Fruit fly (Drosophila melanogaster) whole organism, embryonic: Measurements from ENCODE around the gene Rbp1-like.

ENCODE experiments used
- Atf-2 ChIP-seq: fragments of 200-800 bp; sonication (Bioruptor generic); optimal IDR thresholded peaks from 2 replicates; lab custom pipeline; 2016; ENCODE audit warnings: missing biosample characterization, missing genetic modification characterization
- Atf6 ChIP-seq: fragments of 200-800 bp; sonication (Bioruptor generic); IDR thresholded peaks from 2 replicates; pipeline ENCODE4 v1.3.6; 2022; ENCODE audit warnings: missing biosample characterization, missing genetic modification characterization
- Bgb ChIP-seq: fragments of 200-800 bp; sonication (Bioruptor generic); IDR thresholded peaks from 2 replicates; pipeline ENCODE4 v1.3.6; 2022; ENCODE audit warnings: missing biosample characterization, missing genetic modification characterization; ENCODE audit not compliant: partially characterized antibody
- CG10543 ChIP-seq: fragments of 200-800 bp; sonication (Bioruptor generic); optimal IDR thresholded peaks from 3 replicates; lab custom pipeline; 2017; ENCODE audit warnings: missing biosample characterization, mild to moderate bottlenecking, missing genetic modification characterization, moderate library complexity
- CG10654 ChIP-seq: fragments of 200-800 bp; sonication (Bioruptor generic); optimal IDR thresholded peaks from 2 replicates; lab custom pipeline; 2016; ENCODE audit warnings: missing biosample characterization, missing genetic modification characterization
- CG12236 ChIP-seq: fragments of 200-800 bp; sonication (Bioruptor generic); optimal IDR thresholded peaks from 2 replicates; lab custom pipeline; 2016; ENCODE audit warnings: missing biosample characterization, missing genetic modification characterization
- CG18764 ChIP-seq: fragments of 200-800 bp; sonication (Bioruptor generic); optimal IDR thresholded peaks from 3 replicates; lab custom pipeline; 2016; ENCODE audit warnings: missing biosample characterization, missing genetic modification characterization
- CG30020 ChIP-seq: fragments of 200-800 bp; optimal IDR thresholded peaks from 2 replicates; lab custom pipeline; 2019; ENCODE audit warnings: missing biosample characterization, mild to moderate bottlenecking, missing genetic modification characterization, moderate library complexity
- CG30403 ChIP-seq: fragments of 200-800 bp; sonication (Bioruptor generic); optimal IDR thresholded peaks from 3 replicates; lab custom pipeline; 2016; ENCODE audit warnings: missing biosample characterization, missing genetic modification characterization
- CG31388 ChIP-seq: fragments of 200-800 bp; sonication (Bioruptor generic); optimal IDR thresholded peaks from 2 replicates; lab custom pipeline; 2016; ENCODE audit warnings: missing biosample characterization, missing genetic modification characterization
- CG34376 ChIP-seq: fragments of 200-800 bp; sonication (Bioruptor generic); optimal IDR thresholded peaks from 2 replicates; lab custom pipeline; 2018; ENCODE audit warnings: missing biosample characterization, mild to moderate bottlenecking, missing genetic modification characterization
- CG6791 ChIP-seq: fragments of 200-800 bp; sonication (Bioruptor generic); IDR thresholded peaks from 3 replicates; pipeline ENCODE4 v1.3.6; 2022; ENCODE audit warnings: missing biosample characterization, missing genetic modification characterization; ENCODE audit not compliant: partially characterized antibody
- CG7745 ChIP-seq: fragments of 200-800 bp; sonication (Bioruptor generic); optimal IDR thresholded peaks from 2 replicates; lab custom pipeline; 2018; ENCODE audit warnings: missing biosample characterization, mild to moderate bottlenecking, missing genetic modification characterization, moderate library complexity
- D19A ChIP-seq: fragments of 200-800 bp; optimal IDR thresholded peaks from 3 replicates; lab custom pipeline; 2019; ENCODE audit warnings: missing biosample characterization, mild to moderate bottlenecking, missing genetic modification characterization, moderate library complexity
- E2f1 ChIP-seq: fragments of 200-800 bp; sonication (Bioruptor generic); IDR thresholded peaks from 2 replicates; pipeline ENCODE4 v1.3.6; 2022; ENCODE audit warnings: missing biosample characterization, missing genetic modification characterization
- Fer3 ChIP-seq: fragments of 200-800 bp; sonication (Bioruptor generic); optimal IDR thresholded peaks from 2 replicates; lab custom pipeline; 2018; ENCODE audit warnings: missing biosample characterization, mild to moderate bottlenecking, missing genetic modification characterization, moderate library complexity
- Hand ChIP-seq: fragments of 200-800 bp; sonication (Bioruptor generic); optimal IDR thresholded peaks from 2 replicates; lab custom pipeline; 2017; ENCODE audit warnings: mild to moderate bottlenecking, missing biosample characterization, missing genetic modification reagents, missing genetic modification characterization
- Hey ChIP-seq: fragments of 200-800 bp; sonication (Bioruptor generic); optimal IDR thresholded peaks from 3 replicates; lab custom pipeline; 2018; ENCODE audit warnings: missing biosample characterization, mild to moderate bottlenecking, missing genetic modification characterization
- Hr3 ChIP-seq: fragments of 200-800 bp; sonication (Bioruptor generic); optimal IDR thresholded peaks from 3 replicates; lab custom pipeline; 2016; ENCODE audit warnings: missing biosample characterization, missing genetic modification characterization
- Lim3 ChIP-seq: fragments of 200-800 bp; sonication (Bioruptor generic); IDR thresholded peaks from 2 replicates; pipeline ENCODE4 v1.3.6; 2022; ENCODE audit warnings: missing biosample characterization, missing genetic modification characterization
- Med ChIP-seq: fragments of 200-800 bp; sonication (Bioruptor generic); peaks from one replicate; lab custom pipeline; 2016; ENCODE audit warnings: missing biosample characterization, missing genetic modification characterization, mild to moderate bottlenecking, inconsistent platforms, moderate library complexity
- Nf-YB ChIP-seq: fragments of 200-800 bp; sonication (Bioruptor generic); optimal IDR thresholded peaks from 3 replicates; lab custom pipeline; 2019; ENCODE audit warnings: missing biosample characterization, mild to moderate bottlenecking, missing genetic modification characterization, moderate library complexity
- Xbp1 ChIP-seq: fragments of 200-800 bp; sonication (Bioruptor generic); optimal IDR thresholded peaks from 3 replicates; lab custom pipeline; 2016; ENCODE audit warnings: missing biosample characterization, mild to moderate bottlenecking, missing genetic modification characterization
- abd-A ChIP-seq: fragments of 200-800 bp; sonication (Bioruptor generic); optimal IDR thresholded peaks from 3 replicates; lab custom pipeline; 2019; ENCODE audit warnings: missing biosample characterization, mild to moderate bottlenecking, missing genetic modification characterization, moderate library complexity
- ap ChIP-seq: fragments of 200-800 bp; sonication (Bioruptor generic); IDR thresholded peaks from 2 replicates; pipeline ENCODE4 v1.3.6; 2022; ENCODE audit warnings: missing biosample characterization, missing genetic modification characterization
- ara ChIP-seq: fragments of 200-800 bp; sonication (Bioruptor generic); IDR thresholded peaks from 2 replicates; pipeline ENCODE4 v1.3.6; 2022; ENCODE audit warnings: missing biosample characterization, missing genetic modification characterization
- ato ChIP-seq: fragments of 200-800 bp; sonication (Bioruptor generic); IDR thresholded peaks from 2 replicates; pipeline ENCODE4 v1.3.6; 2022; ENCODE audit warnings: missing biosample characterization, missing genetic modification characterization; ENCODE audit not compliant: partially characterized antibody
- az2 ChIP-seq: fragments of 200-800 bp; sonication (Bioruptor generic); optimal IDR thresholded peaks from 3 replicates; lab custom pipeline; 2016; ENCODE audit warnings: missing biosample characterization, missing genetic modification characterization
- cg ChIP-seq: fragments of 200-800 bp; sonication (Bioruptor generic); optimal IDR thresholded peaks from 3 replicates; lab custom pipeline; 2019; ENCODE audit warnings: missing biosample characterization, mild to moderate bottlenecking, missing genetic modification characterization, moderate library complexity
- chm ChIP-seq: fragments of 200-800 bp; sonication (Bioruptor generic); IDR thresholded peaks from 2 replicates; pipeline ENCODE4 v1.3.6; 2022; ENCODE audit warnings: missing biosample characterization, missing genetic modification characterization
- crc ChIP-seq: fragments of 200-800 bp; sonication (Bioruptor generic); optimal IDR thresholded peaks from 2 replicates; lab custom pipeline; 2016; ENCODE audit warnings: missing biosample characterization, missing genetic modification characterization
- crp ChIP-seq, 2 experiments: fragments of 200-800 bp; sonication (Bioruptor generic); optimal IDR thresholded peaks; 2 replicates in 1 of 2; 3 replicates in 1 of 2; lab custom pipeline; 2017; ENCODE audit warnings: missing biosample characterization in 2 of 2, missing genetic modification characterization in 2 of 2, mild to moderate bottlenecking in 1 of 2, moderate library complexity in 1 of 2
- cwo ChIP-seq: fragments of 200-800 bp; sonication (Bioruptor generic); optimal IDR thresholded peaks from 3 replicates; lab custom pipeline; 2017; ENCODE audit warnings: missing biosample characterization, missing genetic modification characterization, mild to moderate bottlenecking, moderate library complexity, missing genetic modification reagents
- exex ChIP-seq: fragments of 200-800 bp; sonication (Bioruptor generic); optimal IDR thresholded peaks from 4 replicates; lab custom pipeline; 2018; ENCODE audit warnings: missing biosample characterization, mild to moderate bottlenecking, missing genetic modification characterization, moderate library complexity
- grn ChIP-seq: fragments of 200-800 bp; sonication (Bioruptor generic); optimal IDR thresholded peaks from 3 replicates; lab custom pipeline; 2017; ENCODE audit warnings: missing biosample characterization, missing genetic modification characterization
- ham ChIP-seq: fragments of 200-800 bp; sonication (Bioruptor generic); IDR thresholded peaks from 2 replicates; pipeline ENCODE4 v1.3.6; 2022; ENCODE audit warnings: missing biosample characterization, missing genetic modification characterization
- lab ChIP-seq: fragments of 200-800 bp; sonication (Bioruptor generic); optimal IDR thresholded peaks from 3 replicates; lab custom pipeline; 2017; ENCODE audit warnings: missing biosample characterization, missing genetic modification characterization, mild to moderate bottlenecking, moderate library complexity, missing genetic modification reagents
- mirr ChIP-seq: fragments of 200-800 bp; sonication (Bioruptor generic); optimal IDR thresholded peaks from 3 replicates; lab custom pipeline; 2018; ENCODE audit warnings: missing biosample characterization, mild to moderate bottlenecking, missing genetic modification characterization
- otp ChIP-seq: fragments of 200-800 bp; sonication (Bioruptor generic); IDR thresholded peaks from 3 replicates; pipeline ENCODE4, ENCODE4 v1.3.6; 2022; ENCODE audit warnings: missing biosample characterization, missing genetic modification characterization
- pho ChIP-seq: fragments of 200-800 bp; sonication (Bioruptor generic); optimal IDR thresholded peaks from 2 replicates; lab custom pipeline; 2016; ENCODE audit warnings: missing biosample characterization, missing genetic modification characterization
- rib ChIP-seq: fragments of 200-800 bp; sonication (Bioruptor generic); IDR thresholded peaks from 2 replicates; pipeline ENCODE4 v1.3.6; 2022; ENCODE audit warnings: missing biosample characterization, missing genetic modification characterization
- sd ChIP-seq: fragments of 200-800 bp; sonication (Bioruptor generic); optimal IDR thresholded peaks from 3 replicates; lab custom pipeline; 2018; ENCODE audit warnings: missing biosample characterization, mild to moderate bottlenecking, missing genetic modification characterization, moderate library complexity
- sr ChIP-seq: fragments of 200-800 bp; sonication (Bioruptor generic); IDR thresholded peaks from 3 replicates; pipeline ENCODE4 v1.3.6; 2022; ENCODE audit warnings: missing biosample characterization, missing genetic modification characterization
- sug ChIP-seq: fragments of 200-800 bp; optimal IDR thresholded peaks from 2 replicates; lab custom pipeline; 2019; ENCODE audit warnings: missing biosample characterization, mild to moderate bottlenecking, missing genetic modification characterization, moderate library complexity
- tup ChIP-seq: fragments of 200-800 bp; sonication (Bioruptor generic); optimal IDR thresholded peaks from 2 replicates; lab custom pipeline; 2016; ENCODE audit warnings: missing biosample characterization, mild to moderate bottlenecking, missing genetic modification characterization, moderate library complexity
- vvl ChIP-seq: fragments of 200-800 bp; sonication (Bioruptor generic); IDR thresholded peaks from 2 replicates; pipeline ENCODE4 v1.3.6; 2022; ENCODE audit warnings: missing biosample characterization, missing genetic modification characterization
- z ChIP-seq: fragments of 200-800 bp; sonication (Bioruptor generic); IDR thresholded peaks from 3 replicates; pipeline ENCODE4 v1.3.6; 2022; ENCODE audit warnings: missing biosample characterization, missing genetic modification characterization

Rbp1-like gene

DNA sequence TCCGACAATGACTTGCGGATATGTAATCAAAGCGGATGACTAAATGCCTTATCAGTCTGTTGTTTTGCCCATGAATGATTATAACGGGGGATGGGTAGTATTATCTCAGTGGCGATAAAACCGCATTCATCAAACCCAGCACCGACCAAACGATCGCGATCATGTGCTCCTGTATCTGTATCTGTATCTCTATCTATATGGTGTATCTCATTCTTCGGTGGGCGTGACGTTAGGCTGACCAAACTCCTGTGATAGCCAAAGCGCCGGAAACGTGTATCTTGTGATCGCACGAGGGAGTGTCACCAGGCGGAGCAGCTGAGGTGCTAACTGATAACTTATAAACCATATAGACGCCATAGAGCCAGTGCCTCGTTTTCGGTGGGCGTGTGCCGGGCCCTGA, 8.1 kb upstream of the Rbp1-like start:
- peak; percentile 86 for TF ChIP-seq cwo (GFP tag; lab: Kevin White, UChicago)
- TF ChIP-seq exex (tag; lab: Kevin White, UChicago), result peak; percentile 72
- no peak for TF ChIP-seq Fer3 (tag; lab: Kevin White, UChicago)
- TF ChIP-seq Hey (tag; lab: Kevin White, UChicago), result peak; percentile 50
- TF ChIP-seq crc (GFP tag; lab: Kevin White, UChicago), result no peak
- TF ChIP-seq CG31388 (GFP tag; lab: Kevin White, UChicago), result no peak
- peak; percentile 18 for TF ChIP-seq CG10543 (GFP tag; lab: Kevin White, UChicago)
- TF ChIP-seq Med, result peak; percentile 67
- peak; percentile 81 for TF ChIP-seq mirr (GFP tag; lab: Kevin White, UChicago)
- peak; percentile 73 for TF ChIP-seq CG34376
- no peak for TF ChIP-seq chm (GFP tag; lab: Robert Waterston, UW)
- TF ChIP-seq otp (GFP tag; lab: Robert Waterston, UW), result no peak
- peak; percentile 68 for TF ChIP-seq grn
- TF ChIP-seq Bgb (GFP tag; lab: Robert Waterston, UW), result no peak
- TF ChIP-seq CG18764, result no peak
- no peak for TF ChIP-seq Atf6 (GFP tag; lab: Robert Waterston, UW)
- peak; percentile 69 for TF ChIP-seq sug
- TF ChIP-seq ap (GFP tag; lab: Robert Waterston, UW), result no peak
- peak; percentile 43 for TF ChIP-seq lab (GFP tag; lab: Kevin White, UChicago)

DNA sequence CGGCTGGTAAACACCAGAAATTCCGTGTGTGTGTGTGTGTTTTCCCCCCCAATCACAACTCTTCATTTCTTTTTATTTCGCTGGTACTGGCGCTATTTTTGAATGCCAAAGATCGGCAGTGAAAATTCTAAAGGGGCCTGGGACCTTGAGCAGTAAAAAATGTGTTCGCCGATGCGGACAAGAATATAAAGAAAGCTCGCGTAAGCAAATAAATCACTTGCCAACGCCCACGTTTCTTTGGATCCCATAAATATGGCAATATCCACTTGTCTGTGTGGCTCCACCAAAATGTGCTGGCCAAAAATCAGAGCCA, 7.3 kb upstream of the Rbp1-like start:
- no peak for TF ChIP-seq crp (GFP tag; optimal IDR thresholded peaks at IDR 0.05; lab: Kevin White, UChicago)
- TF ChIP-seq z (GFP tag; lab: Robert Waterston, UW), result 0 out of 3 replicates have a peak, but pooled peaks have one; percentile 11
- no peak for TF ChIP-seq vvl (GFP tag; lab: Robert Waterston, UW)
- TF ChIP-seq Lim3 (GFP tag; lab: Robert Waterston, UW), result no peak
- TF ChIP-seq sd, result peak; percentile 70
- TF ChIP-seq ara (GFP tag; lab: Robert Waterston, UW), result no peak
- no peak for TF ChIP-seq rib (GFP tag; lab: Robert Waterston, UW)
- TF ChIP-seq CG10654 (GFP tag; lab: Kevin White, UChicago), result no peak
- TF ChIP-seq CG30020 (tag; lab: Kevin White, UChicago), result no peak
- TF ChIP-seq CG30403 (GFP tag; lab: Kevin White, UChicago), result no peak
- peak; percentile 58; the same call in 2 of the 3 replicates for TF ChIP-seq sr (GFP tag; lab: Robert Waterston, UW)
- TF ChIP-seq CG10543 (GFP tag; lab: Kevin White, UChicago), result peak; percentile 17
- no peak for TF ChIP-seq crc (GFP tag; lab: Kevin White, UChicago)
- TF ChIP-seq abd-A (tag; lab: Kevin White, UChicago), result peak; percentile 15
- TF ChIP-seq tup (GFP tag; lab: Kevin White, UChicago), result no peak
- peak; percentile 53 for TF ChIP-seq Med
- TF ChIP-seq, all 482 proteins: peak for 6

DNA sequence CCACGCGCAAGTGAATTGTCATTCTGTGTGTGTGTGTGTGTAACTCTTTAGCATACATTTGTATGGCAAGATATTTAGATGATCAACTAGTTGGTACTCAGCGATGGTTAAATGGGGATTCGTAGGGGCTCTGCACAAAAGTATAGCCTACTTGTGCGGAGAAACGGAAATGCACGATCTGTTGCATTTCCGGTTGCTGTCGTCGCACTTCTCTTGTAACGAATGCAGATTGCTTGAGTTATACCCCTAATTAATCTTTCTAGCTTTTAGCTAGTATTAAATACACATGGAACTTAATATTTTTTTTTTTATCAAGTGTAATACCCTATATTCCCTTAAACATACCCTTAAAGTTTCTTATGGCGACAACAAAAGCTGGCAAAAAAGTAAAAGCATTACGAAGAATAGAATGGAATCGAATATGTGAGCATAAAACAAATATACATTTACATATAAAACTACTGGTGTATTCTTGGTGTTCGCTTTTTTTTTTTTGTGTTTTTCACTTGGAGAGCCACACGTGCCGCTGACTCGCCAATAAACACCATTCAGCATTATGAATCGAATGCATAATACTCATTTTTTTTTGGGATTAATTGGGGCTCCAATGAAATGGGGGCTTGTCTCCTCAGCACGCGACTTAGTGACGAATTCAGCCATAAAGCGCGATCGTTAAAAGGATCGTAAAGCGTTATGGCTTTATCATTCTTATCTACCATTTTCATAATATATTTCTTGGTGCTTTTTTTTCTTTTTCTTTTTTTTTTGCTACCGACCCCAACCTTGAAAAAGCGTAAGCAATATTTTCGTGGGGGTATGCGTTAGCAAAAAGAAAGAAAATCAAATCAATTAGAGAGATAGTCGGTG, 6.7 kb upstream of the Rbp1-like start:
- peak; percentile 11 for TF ChIP-seq az2 (GFP tag; lab: Kevin White, UChicago)
- TF ChIP-seq ato (GFP tag; lab: Robert Waterston, UW), result no peak
- no peak for TF ChIP-seq CG7745 (tag; lab: Kevin White, UChicago)
- TF ChIP-seq Nf-YB (GFP tag; lab: Kevin White, UChicago), result no peak
- no peak for TF ChIP-seq CG6791 (GFP tag; lab: Robert Waterston, UW)
- TF ChIP-seq D19A (tag; lab: Kevin White, UChicago), result no peak
- TF ChIP-seq E2f1 (GFP tag; lab: Robert Waterston, UW), result no peak
- no peak for TF ChIP-seq CG12236
- TF ChIP-seq Xbp1, result peak; percentile 44
- TF ChIP-seq Atf-2 (GFP tag; lab: Kevin White, UChicago), result no peak
- peak; percentile 77 for TF ChIP-seq pho
- TF ChIP-seq Hand, result peak; percentile 13
- no peak for TF ChIP-seq tup (GFP tag; lab: Kevin White, UChicago)
- TF ChIP-seq Hr3 (GFP tag; lab: Kevin White, UChicago), result peak; percentile 12
- TF ChIP-seq cg (GFP tag; lab: Kevin White, UChicago), result peak; percentile 5
- TF ChIP-seq ham (GFP tag; lab: Robert Waterston, UW), result 0 out of 2 replicates have a peak, but pooled peaks have one; percentile 42
